Worm (Caenorhabditis elegans) whole organism, L4 larva: ENCODE data around the gene ZK154.6.

Source experiments
- D1046.2 ChIP-seq: fragments of 200-800 bp; sonication (Bioruptor generic); IDR thresholded peaks from 2 replicates; pipeline ENCODE4 v1.3.6; 2022; ENCODE audit warnings: missing genetic modification characterization, missing compliant biosample characterization
- F10B5.3 ChIP-seq: sonication (generic microtip); optimal IDR thresholded peaks from 2 replicates; lab custom pipeline; 2016; ENCODE audit warnings: mild to moderate bottlenecking, missing genetic modification characterization, missing compliant biosample characterization
- F37D6.2 ChIP-seq: sonication (generic microtip); optimal IDR thresholded peaks from 2 replicates; lab custom pipeline; 2016; ENCODE audit warnings: mild to moderate bottlenecking, missing genetic modification characterization, missing compliant biosample characterization
- F44E2.7 ChIP-seq: fragments of 200-800 bp; sonication (Bioruptor generic); IDR thresholded peaks from 2 replicates; pipeline ENCODE4 v2.1.2; 2022; ENCODE audit warnings: missing genetic modification characterization, missing compliant biosample characterization
- F49E8.2 ChIP-seq: sonication (generic microtip); optimal IDR thresholded peaks from 2 replicates; lab custom pipeline; 2016; ENCODE audit warnings: missing compliant biosample characterization, mild to moderate bottlenecking, missing genetic modification characterization, borderline replicate concordance
- Y105C5A.15 ChIP-seq: fragments of 200-800 bp; sonication (Bioruptor generic); IDR thresholded peaks from 2 replicates; pipeline ENCODE4 v1.3.6; 2022; ENCODE audit warnings: missing genetic modification characterization, missing compliant biosample characterization
- Y5F2A.4 ChIP-seq: fragments of 200-800 bp; sonication (Bioruptor generic); optimal IDR thresholded peaks from 2 replicates; lab custom pipeline; 2018; ENCODE audit warnings: mild to moderate bottlenecking, missing genetic modification characterization, missing compliant biosample characterization
- Y75B8A.6 ChIP-seq: fragments of 200-800 bp; sonication (Bioruptor generic); IDR thresholded peaks from 2 replicates; pipeline ENCODE4 v1.3.6; 2022; ENCODE audit warnings: missing genetic modification reagents, missing genetic modification characterization, missing compliant biosample characterization
- ZK546.5 ChIP-seq, 2 experiments: sonication (generic microtip); optimal IDR thresholded peaks; 2 replicates each; lab custom pipeline; 2017; ENCODE audit warnings: missing biosample characterization in 2 of 2, missing genetic modification characterization in 2 of 2
- aly-2 ChIP-seq: sonication (generic microtip); optimal IDR thresholded peaks from 2 replicates; lab custom pipeline; 2018; ENCODE audit warnings: missing biosample characterization, missing genetic modification characterization
- ama-1 ChIP-seq: fragments of 150-350 bp; optimal IDR thresholded peaks from 2 replicates; lab custom pipeline; 2014; ENCODE audit warnings: inconsistent platforms, mixed read lengths
- ceh-20 ChIP-seq: fragments of 200-800 bp; sonication (Bioruptor generic); IDR thresholded peaks from 2 replicates; pipeline ENCODE4 v1.3.6; 2022; ENCODE audit warnings: missing genetic modification reagents, missing genetic modification characterization, missing compliant biosample characterization
- ceh-28 ChIP-seq: fragments of 150-350 bp; optimal IDR thresholded peaks from 2 replicates; lab custom pipeline; 2014; ENCODE audit warnings: missing biosample characterization, missing genetic modification reagents, missing genetic modification characterization
- ceh-32 ChIP-seq: sonication (generic microtip); optimal IDR thresholded peaks from 2 replicates; lab custom pipeline; 2016; ENCODE audit warnings: mild to moderate bottlenecking, missing genetic modification characterization, missing compliant biosample characterization; ENCODE audit not compliant: poor library complexity
- ceh-44 ChIP-seq: fragments of 200-800 bp; sonication (Bioruptor generic); IDR thresholded peaks from 2 replicates; pipeline ENCODE4 v1.3.6; 2022; ENCODE audit warnings: missing genetic modification reagents, missing genetic modification characterization, missing compliant biosample characterization
- ctbp-1 ChIP-seq: fragments of 200-800 bp; sonication (Bioruptor generic); IDR thresholded peaks from 2 replicates; pipeline ENCODE4 v1.3.6; 2022; ENCODE audit warnings: missing genetic modification reagents, missing genetic modification characterization, missing compliant biosample characterization
- daf-12 ChIP-seq: fragments of 150-350 bp; optimal IDR thresholded peaks from 2 replicates; lab custom pipeline; 2014; ENCODE audit warnings: missing biosample characterization, missing genetic modification reagents, missing genetic modification characterization
- daf-8 ChIP-seq: fragments of 200-800 bp; sonication (Bioruptor generic); IDR thresholded peaks from 2 replicates; pipeline ENCODE4 v1.3.6; 2022; ENCODE audit warnings: missing genetic modification characterization, missing compliant biosample characterization
- dmd-8 ChIP-seq: fragments of 200-800 bp; sonication (Bioruptor generic); IDR thresholded peaks from 2 replicates; pipeline ENCODE4 v1.3.6; 2022; ENCODE audit warnings: missing genetic modification characterization, missing compliant biosample characterization
- dve-1 ChIP-seq: sonication (generic microtip); optimal IDR thresholded peaks from 2 replicates; lab custom pipeline; 2017; ENCODE audit warnings: antibody characterized with exemption, mild to moderate bottlenecking, missing genetic modification characterization, missing compliant biosample characterization; ENCODE audit not compliant: insufficient read depth
- fkh-10 ChIP-seq: fragments of 150-350 bp; optimal IDR thresholded peaks from 2 replicates; lab custom pipeline; 2014; ENCODE audit warnings: missing biosample characterization, missing genetic modification reagents, missing genetic modification characterization
- fos-1 ChIP-seq: fragments of 150-350 bp; optimal IDR thresholded peaks from 2 replicates; lab custom pipeline; 2014; ENCODE audit warnings: missing biosample characterization, missing genetic modification characterization
- gei-8 ChIP-seq: fragments of 200-800 bp; sonication (Bioruptor generic); optimal IDR thresholded peaks from 2 replicates; lab custom pipeline; 2018; ENCODE audit warnings: mild to moderate bottlenecking, missing genetic modification characterization, missing compliant biosample characterization
- hlh-11 ChIP-seq: fragments of 200-800 bp; sonication (Bioruptor generic); optimal IDR thresholded peaks from 2 replicates; lab custom pipeline; 2018; ENCODE audit warnings: mild to moderate bottlenecking, missing genetic modification characterization, missing compliant biosample characterization
- jun-1 ChIP-seq: fragments of 150-350 bp; optimal IDR thresholded peaks from 2 replicates; lab custom pipeline; 2014; ENCODE audit warnings: missing biosample characterization, missing genetic modification reagents, missing genetic modification characterization
- lin-1 ChIP-seq: fragments of 200-800 bp; sonication (Bioruptor generic); IDR thresholded peaks from 2 replicates; pipeline ENCODE4 v1.3.6; 2022; ENCODE audit warnings: missing genetic modification reagents, missing genetic modification characterization, missing compliant biosample characterization
- lin-15B ChIP-seq: fragments of 150-350 bp; sonication (generic microtip); optimal IDR thresholded peaks from 3 replicates; lab custom pipeline; 2014; ENCODE audit warnings: missing biosample characterization, missing genetic modification characterization
- lin-29 ChIP-seq: fragments of 200-800 bp; sonication (Bioruptor generic); IDR thresholded peaks from 2 replicates; pipeline ENCODE4 v1.3.6; 2022; ENCODE audit warnings: missing genetic modification reagents, missing genetic modification characterization, missing compliant biosample characterization
- lir-3 ChIP-seq: sonication (generic microtip); optimal IDR thresholded peaks from 2 replicates; lab custom pipeline; 2016; ENCODE audit warnings: mild to moderate bottlenecking, missing genetic modification characterization, missing compliant biosample characterization
- madf-5 ChIP-seq, 2 experiments: fragments of 200-800 bp; sonication (Bioruptor generic); IDR thresholded peaks; 2 replicates each; pipeline ENCODE4 v1.3.6; 2022; ENCODE audit warnings: missing compliant biosample characterization in 2 of 2, missing genetic modification characterization in 2 of 2
- madf-9 ChIP-seq: fragments of 200-800 bp; sonication (Bioruptor generic); conservative IDR thresholded peaks from 2 replicates; pipeline ENCODE4 v1.3.6; 2022; ENCODE audit warnings: missing genetic modification reagents, missing genetic modification characterization, missing compliant biosample characterization
- mdl-1 ChIP-seq, 2 experiments: fragments of 150-350 bp in 1 of 2; sonication (generic microtip) in 1 of 2; optimal IDR thresholded peaks; 2 replicates each; lab custom pipeline; 2014 to 2017; ENCODE audit warnings: missing biosample characterization in 2 of 2, missing genetic modification characterization in 2 of 2
- mxl-3 ChIP-seq: fragments of 200-800 bp; sonication (Bioruptor generic); optimal IDR thresholded peaks from 2 replicates; lab custom pipeline; 2018; ENCODE audit warnings: mild to moderate bottlenecking, missing genetic modification characterization, missing compliant biosample characterization
- nhr-10 ChIP-seq: fragments of 150-350 bp; optimal IDR thresholded peaks from 2 replicates; lab custom pipeline; 2014; ENCODE audit warnings: missing biosample characterization, missing genetic modification characterization
- nhr-42 ChIP-seq: fragments of 200-800 bp; sonication (Bioruptor generic); IDR thresholded peaks from 2 replicates; pipeline ENCODE4 v1.3.6; 2022; ENCODE audit warnings: missing genetic modification characterization, missing compliant biosample characterization
- nhr-76 ChIP-seq: fragments of 150-350 bp; optimal IDR thresholded peaks from 2 replicates; lab custom pipeline; 2014; ENCODE audit warnings: missing biosample characterization, missing genetic modification characterization
- nhr-77 ChIP-seq: fragments of 150-350 bp; optimal IDR thresholded peaks from 2 replicates; lab custom pipeline; 2014; ENCODE audit warnings: missing biosample characterization, missing genetic modification characterization
- php-3 ChIP-seq: fragments of 200-800 bp; sonication (Bioruptor generic); IDR thresholded peaks from 2 replicates; pipeline ENCODE4 v1.3.6; 2022; ENCODE audit warnings: missing genetic modification reagents, missing genetic modification characterization, missing compliant biosample characterization
- rbr-2 ChIP-seq: sonication (generic microtip); optimal IDR thresholded peaks from 2 replicates; lab custom pipeline; 2016; ENCODE audit warnings: missing genotype, missing genetic modification characterization, missing compliant biosample characterization
- saeg-2 ChIP-seq: fragments of 200-800 bp; sonication (Bioruptor generic); IDR thresholded peaks from 2 replicates; pipeline ENCODE4 v1.3.6; 2022; ENCODE audit warnings: missing genetic modification reagents, missing genetic modification characterization, missing compliant biosample characterization
- set-16 ChIP-seq: fragments of 200-800 bp; sonication (Bioruptor generic); IDR thresholded peaks from 2 replicates; pipeline ENCODE4 v1.3.6; 2022; ENCODE audit warnings: missing genetic modification reagents, missing genetic modification characterization, missing compliant biosample characterization
- skn-1 ChIP-seq: fragments of 150-350 bp; optimal IDR thresholded peaks from 2 replicates; lab custom pipeline; 2014; ENCODE audit warnings: missing biosample characterization, missing genetic modification characterization
- snpc-1.2 ChIP-seq: fragments of 200-800 bp; sonication (Bioruptor generic); IDR thresholded peaks from 2 replicates; pipeline ENCODE4 v1.3.6; 2022; ENCODE audit warnings: missing genetic modification reagents, missing genetic modification characterization, missing compliant biosample characterization
- snpc-4 ChIP-seq: fragments of 150-350 bp; optimal IDR thresholded peaks from 2 replicates; lab custom pipeline; 2014; ENCODE audit warnings: missing biosample characterization, missing genetic modification characterization
- spr-1 ChIP-seq: sonication (generic microtip); optimal IDR thresholded peaks from 2 replicates; lab custom pipeline; 2016; ENCODE audit warnings: mild to moderate bottlenecking, missing genetic modification characterization, missing compliant biosample characterization
- spr-3 ChIP-seq: fragments of 200-800 bp; sonication (Bioruptor generic); optimal IDR thresholded peaks from 2 replicates; lab custom pipeline; 2018; ENCODE audit warnings: mild to moderate bottlenecking, missing genetic modification characterization, missing compliant biosample characterization
- tag-97 ChIP-seq: fragments of 200-800 bp; sonication (Bioruptor generic); IDR thresholded peaks from 2 replicates; pipeline ENCODE4 v1.3.6; 2022; ENCODE audit warnings: missing genetic modification characterization, missing compliant biosample characterization
- tra-1 ChIP-seq: fragments of 200-800 bp; sonication (Bioruptor generic); IDR thresholded peaks from 2 replicates; pipeline ENCODE4 v1.3.6; 2022; ENCODE audit warnings: missing genetic modification reagents, missing genetic modification characterization, missing compliant biosample characterization
- unc-130 ChIP-seq: sonication (generic microtip); optimal IDR thresholded peaks from 2 replicates; lab custom pipeline; 2016; ENCODE audit warnings: missing genetic modification reagents, missing genetic modification characterization, missing compliant biosample characterization
- zfp-2 ChIP-seq: sonication (generic microtip); optimal IDR thresholded peaks from 2 replicates; lab custom pipeline; 2016; ENCODE audit warnings: mild to moderate bottlenecking, missing genetic modification characterization, missing compliant biosample characterization
- zip-2 ChIP-seq: fragments of 150-350 bp; optimal IDR thresholded peaks from 2 replicates; lab custom pipeline; 2014; ENCODE audit warnings: missing biosample characterization, missing genetic modification characterization
- ztf-7 ChIP-seq: fragments of 150-350 bp; optimal IDR thresholded peaks from 2 replicates; lab custom pipeline; 2014; ENCODE audit warnings: missing biosample characterization, missing genetic modification characterization

The ZK154.6 gene

DNA sequence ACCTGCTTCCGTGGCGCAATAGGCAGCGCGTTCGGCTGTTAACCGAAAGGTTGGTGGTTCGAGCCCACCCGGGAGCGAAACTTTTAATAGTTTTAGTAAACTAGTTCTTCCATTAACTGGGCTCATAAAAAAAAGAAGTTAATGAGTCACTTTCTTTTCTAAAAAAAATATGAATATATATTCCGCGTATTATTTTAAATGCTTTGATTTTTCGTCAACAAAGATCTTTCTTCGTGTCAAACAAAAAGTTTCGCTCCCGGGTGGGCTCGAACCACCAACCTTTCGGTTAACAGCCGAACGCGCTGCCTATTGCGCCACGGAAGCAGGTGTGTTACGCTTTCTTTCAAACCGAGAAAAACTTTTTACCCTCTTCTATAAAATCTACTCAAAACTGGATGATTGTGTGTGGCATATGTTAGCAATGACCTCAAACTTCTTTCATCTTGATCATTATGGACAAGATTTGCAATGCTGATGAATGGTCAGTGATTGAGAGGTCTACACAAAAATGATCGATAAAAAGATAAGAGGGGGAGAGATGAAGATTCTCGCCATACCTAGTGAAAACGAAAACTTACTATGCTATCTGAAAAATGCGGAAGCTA lies 19.5 kb downstream of the ZK154.6 start (continued):
- TF ChIP-seq nhr-10 (tag; lab: Kevin White, UChicago): no peak
- TF ChIP-seq madf-5 (GFP tag; IDR thresholded peaks at IDR 0.05; lab: Robert Waterston, UW): peak in 1 of 2 experiments; percentile 56; a peak in 1 of 4 replicates
- TF ChIP-seq Y75B8A.6: no peak
- peak; percentile 19 for TF ChIP-seq lir-3
- TF ChIP-seq lin-29 (GFP tag; lab: Robert Waterston, UW): no peak
- TF ChIP-seq zfp-2: no peak
- no peak for TF ChIP-seq saeg-2 (GFP tag; lab: Robert Waterston, UW)
- TF ChIP-seq nhr-77 (tag; lab: Kevin White, UChicago): no peak
- peak; percentile 41 for TF ChIP-seq Y5F2A.4 (GFP tag; lab: Kevin White, UChicago)
- TF ChIP-seq daf-12: no peak
- TF ChIP-seq F49E8.2: peak; percentile 50
- TF ChIP-seq ctbp-1 (GFP tag; lab: Robert Waterston, UW): 0 out of 2 replicates have a peak, but pooled peaks have one; percentile 62
- TF ChIP-seq nhr-42 (GFP tag; lab: Robert Waterston, UW): no peak
- no peak for TF ChIP-seq ama-1 (lab: Kevin White, UChicago)
- no peak for TF ChIP-seq ceh-20
- TF ChIP-seq F37D6.2: no peak
- peak; percentile 43 for TF ChIP-seq rbr-2 (tag; lab: Kevin White, UChicago)
- no peak for TF ChIP-seq lin-1
- TF ChIP-seq mdl-1 (tag; optimal IDR thresholded peaks at IDR 0.05; lab: Kevin White, UChicago): peak in 1 of 2 experiments; percentile 38
- TF ChIP-seq ceh-32: no peak
- TF ChIP-seq skn-1 (tag; lab: Kevin White, UChicago): no peak
- TF ChIP-seq tag-97: no peak
- no peak for TF ChIP-seq ZK546.5 (tag; optimal IDR thresholded peaks at IDR 0.05; lab: Kevin White, UChicago)
- TF ChIP-seq spr-3: no peak
- no peak for TF ChIP-seq aly-2 (tag; lab: Kevin White, UChicago)
- TF ChIP-seq unc-130 (GFP tag; lab: Kevin White, UChicago): peak; percentile 49
- no peak for TF ChIP-seq daf-8
- TF ChIP-seq snpc-1.2 (GFP tag; lab: Robert Waterston, UW): peak; percentile 81
- no peak for TF ChIP-seq fkh-10
- no peak for TF ChIP-seq ceh-28 (tag; lab: Kevin White, UChicago)
- peak; percentile 18; the same call in 1 of the 2 replicates for TF ChIP-seq madf-9 (GFP tag; lab: Robert Waterston, UW)
- peak; percentile 8 for TF ChIP-seq dve-1 (tag; lab: Kevin White, UChicago)
- TF ChIP-seq gei-8 (GFP tag; lab: Kevin White, UChicago): peak; percentile 3
- TF ChIP-seq zip-2 (tag; lab: Kevin White, UChicago): no peak
- no peak for TF ChIP-seq F44E2.7 (GFP tag; lab: Robert Waterston, UW)
- no peak; the same call in 1 of the 2 replicates for TF ChIP-seq D1046.2 (GFP tag; lab: Robert Waterston, UW)
- TF ChIP-seq nhr-76 (tag; lab: Kevin White, UChicago): no peak
- TF ChIP-seq ceh-44 (GFP tag; lab: Robert Waterston, UW): 0 out of 2 replicates have a peak, but pooled peaks have one; percentile 38
- TF ChIP-seq lin-15B (tag; lab: Kevin White, UChicago): no peak
- TF ChIP-seq php-3: no peak
- TF ChIP-seq snpc-4 (tag; lab: Kevin White, UChicago): no peak
- no peak for TF ChIP-seq F10B5.3 (tag; lab: Kevin White, UChicago)
- no peak for TF ChIP-seq spr-1
- TF ChIP-seq jun-1 (tag; lab: Kevin White, UChicago): no peak
- TF ChIP-seq mxl-3 (GFP tag; lab: Kevin White, UChicago): peak; percentile 13
- TF ChIP-seq Y105C5A.15 (GFP tag; lab: Robert Waterston, UW): 0 out of 2 replicates have a peak, but pooled peaks have one; percentile 54
- no peak for TF ChIP-seq set-16 (GFP tag; lab: Robert Waterston, UW)
- 0 out of 2 replicates have a peak, but pooled peaks have one; percentile 68 for TF ChIP-seq tra-1
- TF ChIP-seq dmd-8: no peak
- no peak for TF ChIP-seq fos-1 (tag; lab: Kevin White, UChicago)
- TF ChIP-seq hlh-11 (tag; lab: Kevin White, UChicago): peak; percentile 58
- no peak for TF ChIP-seq ztf-7 (tag; lab: Kevin White, UChicago)
